Fruit fly (Drosophila melanogaster) whole organism, prepupa: ENCODE measurements around the gene CG17249.

ENCODE experiments used
- Blimp-1 ChIP-seq: fragments of 200-800 bp; sonication (Bioruptor generic); optimal IDR thresholded peaks from 3 replicates; lab custom pipeline; 2017; ENCODE audit warnings: missing biosample characterization, missing genetic modification characterization, mild to moderate bottlenecking, moderate library complexity, missing genetic modification reagents
- CG16779 ChIP-seq: fragments of 200-800 bp; sonication (Bioruptor generic); optimal IDR thresholded peaks from 3 replicates; lab custom pipeline; 2017; ENCODE audit warnings: missing biosample characterization, mild to moderate bottlenecking, missing genetic modification characterization
- CG6854 ChIP-seq: fragments of 200-800 bp; sonication (Bioruptor generic); optimal IDR thresholded peaks from 2 replicates; lab custom pipeline; 2017; ENCODE audit warnings: missing biosample characterization, mild to moderate bottlenecking, missing genetic modification characterization
- Ets21C ChIP-seq: fragments of 200-800 bp; sonication (Bioruptor generic); optimal IDR thresholded peaks from 3 replicates; lab custom pipeline; 2016; ENCODE audit warnings: missing biosample characterization, missing genetic modification characterization
- Met ChIP-seq: fragments of 200-800 bp; sonication (Bioruptor generic); optimal IDR thresholded peaks from 3 replicates; lab custom pipeline; 2016; ENCODE audit warnings: missing biosample characterization, missing genetic modification characterization
- Smox ChIP-seq: fragments of 200-800 bp; sonication (Bioruptor generic); optimal IDR thresholded peaks from 3 replicates; lab custom pipeline; 2016; ENCODE audit warnings: missing biosample characterization, missing genetic modification characterization
- Sox102F ChIP-seq: fragments of 200-800 bp; sonication (Bioruptor generic); optimal IDR thresholded peaks from 2 replicates; lab custom pipeline; 2016; ENCODE audit warnings: missing biosample characterization, mild to moderate bottlenecking, missing genetic modification characterization
- dsx ChIP-seq: fragments of 200-800 bp; optimal IDR thresholded peaks from 3 replicates; lab custom pipeline; 2019; ENCODE audit warnings: missing biosample characterization, mild to moderate bottlenecking, missing genetic modification characterization, moderate library complexity; ENCODE audit not compliant: poor library complexity, severe bottlenecking
- fkh ChIP-seq: fragments of 200-800 bp; sonication (Bioruptor generic); optimal IDR thresholded peaks from 3 replicates; lab custom pipeline; 2017; ENCODE audit warnings: missing biosample characterization, mild to moderate bottlenecking, missing genetic modification characterization, moderate library complexity
- lz ChIP-seq: fragments of 200-800 bp; sonication (Bioruptor generic); optimal IDR thresholded peaks from 3 replicates; lab custom pipeline; 2016; ENCODE audit warnings: missing biosample characterization, missing genetic modification characterization
- salr ChIP-seq, 2 experiments: fragments of 200-800 bp; sonication (Bioruptor generic); optimal IDR thresholded peaks; 3 replicates each; lab custom pipeline; 2016 to 2018; ENCODE audit warnings: missing biosample characterization in 2 of 2, missing genetic modification characterization in 2 of 2, mild to moderate bottlenecking in 1 of 2
- ss ChIP-seq, 2 experiments: fragments of 200-800 bp; sonication (Bioruptor generic); optimal IDR thresholded peaks; 2 replicates in 1 of 2; 3 replicates in 1 of 2; lab custom pipeline; 2017 to 2018; ENCODE audit warnings: mild to moderate bottlenecking in 2 of 2, missing biosample characterization in 2 of 2, missing genetic modification characterization in 2 of 2, moderate library complexity in 1 of 2

- TF ChIP-seq dsx (GFP tag; lab: Kevin White, UChicago), result no peak
- no peak for TF ChIP-seq Met
- TF ChIP-seq ss (GFP tag; optimal IDR thresholded peaks at IDR 0.05; lab: Kevin White, UChicago), result no peak
- TF ChIP-seq lz, result no peak
- TF ChIP-seq Sox102F (GFP tag; lab: Kevin White, UChicago), result no peak
- TF ChIP-seq CG6854 (GFP tag; lab: Kevin White, UChicago), result no peak
- TF ChIP-seq CG16779, result no peak
- no peak for TF ChIP-seq Blimp-1 (GFP tag; lab: Kevin White, UChicago)
- TF ChIP-seq Ets21C (GFP tag; lab: Kevin White, UChicago), result no peak
- no peak for TF ChIP-seq Smox (GFP tag; lab: Kevin White, UChicago)
- no peak for TF ChIP-seq fkh (GFP tag; lab: Kevin White, UChicago)
- TF ChIP-seq salr (GFP tag; optimal IDR thresholded peaks at IDR 0.05; lab: Kevin White, UChicago), result no peak
Measured at dm6 chr3L:1676222-1676621, 29.0 kb upstream of the CG17249 start.
